Worm (Caenorhabditis elegans) whole organism, L4 larva: ENCODE measurements around the gene cex-1.

ENCODE experiments used
- D1046.2 ChIP-seq: fragments of 200-800 bp; sonication (Bioruptor generic); IDR thresholded peaks from 2 replicates; pipeline ENCODE4 v1.3.6; 2022; ENCODE audit warnings: missing genetic modification characterization, missing compliant biosample characterization
- F26F4.8 ChIP-seq: fragments of 200-800 bp; sonication (Bioruptor generic); conservative IDR thresholded peaks from 2 replicates; pipeline ENCODE4 v1.3.6; 2022; ENCODE audit warnings: missing genetic modification characterization, missing compliant biosample characterization
- F49E8.2 ChIP-seq: sonication (generic microtip); optimal IDR thresholded peaks from 2 replicates; lab custom pipeline; 2016; ENCODE audit warnings: missing compliant biosample characterization, mild to moderate bottlenecking, missing genetic modification characterization, borderline replicate concordance
- T26A8.4 ChIP-seq: fragments of 200-800 bp; sonication (Bioruptor generic); IDR thresholded peaks from 2 replicates; pipeline ENCODE4 v1.3.6; 2022; ENCODE audit warnings: missing genetic modification characterization, missing compliant biosample characterization
- Y105C5A.15 ChIP-seq: fragments of 200-800 bp; sonication (Bioruptor generic); IDR thresholded peaks from 2 replicates; pipeline ENCODE4 v1.3.6; 2022; ENCODE audit warnings: missing genetic modification characterization, missing compliant biosample characterization
- Y48G9A.11 ChIP-seq: fragments of 200-800 bp; sonication (Bioruptor generic); IDR thresholded peaks from 2 replicates; pipeline ENCODE4 v1.3.6; 2022; ENCODE audit warnings: missing genetic modification reagents, missing genetic modification characterization, missing compliant biosample characterization
- Y5F2A.4 ChIP-seq: fragments of 200-800 bp; sonication (Bioruptor generic); optimal IDR thresholded peaks from 2 replicates; lab custom pipeline; 2018; ENCODE audit warnings: mild to moderate bottlenecking, missing genetic modification characterization, missing compliant biosample characterization
- ZK337.2 ChIP-seq: fragments of 200-800 bp; sonication (Bioruptor generic); IDR thresholded peaks from 2 replicates; pipeline ENCODE4 v1.3.6; 2022; ENCODE audit warnings: missing genetic modification reagents, missing genetic modification characterization, missing compliant biosample characterization
- aly-2 ChIP-seq: sonication (generic microtip); optimal IDR thresholded peaks from 2 replicates; lab custom pipeline; 2018; ENCODE audit warnings: missing biosample characterization, missing genetic modification characterization
- ama-1 ChIP-seq: fragments of 150-350 bp; optimal IDR thresholded peaks from 2 replicates; lab custom pipeline; 2014; ENCODE audit warnings: inconsistent platforms, mixed read lengths
- arid-1 ChIP-seq: fragments of 200-800 bp; sonication (Bioruptor generic); conservative IDR thresholded peaks from 2 replicates; pipeline ENCODE4 v1.3.6; 2022; ENCODE audit warnings: missing genetic modification reagents, missing genetic modification characterization, missing compliant biosample characterization
- attf-4 ChIP-seq: sonication (generic microtip); optimal IDR thresholded peaks from 3 replicates; lab custom pipeline; 2017; ENCODE audit warnings: missing biosample characterization, missing genetic modification characterization
- ceh-28 ChIP-seq: fragments of 150-350 bp; optimal IDR thresholded peaks from 2 replicates; lab custom pipeline; 2014; ENCODE audit warnings: missing biosample characterization, missing genetic modification reagents, missing genetic modification characterization
- ceh-32 ChIP-seq: sonication (generic microtip); optimal IDR thresholded peaks from 2 replicates; lab custom pipeline; 2016; ENCODE audit warnings: mild to moderate bottlenecking, missing genetic modification characterization, missing compliant biosample characterization; ENCODE audit not compliant: poor library complexity
- ceh-82 ChIP-seq: sonication (generic microtip); optimal IDR thresholded peaks from 2 replicates; lab custom pipeline; 2017; ENCODE audit warnings: missing biosample characterization, missing genetic modification characterization
- ces-1 ChIP-seq: fragments of 150-350 bp; sonication (generic microtip); optimal IDR thresholded peaks from 4 replicates; lab custom pipeline; 2014; ENCODE audit warnings: missing biosample characterization, missing genetic modification reagents, missing genetic modification characterization
- cey-2 ChIP-seq: sonication (generic microtip); optimal IDR thresholded peaks from 3 replicates; lab custom pipeline; 2017; ENCODE audit warnings: missing genetic modification characterization, mild to moderate bottlenecking, missing compliant biosample characterization, antibody characterized with exemption, borderline replicate concordance; ENCODE audit not compliant: insufficient read depth
- ctbp-1 ChIP-seq: fragments of 200-800 bp; sonication (Bioruptor generic); IDR thresholded peaks from 2 replicates; pipeline ENCODE4 v1.3.6; 2022; ENCODE audit warnings: missing genetic modification reagents, missing genetic modification characterization, missing compliant biosample characterization
- daf-12 ChIP-seq: fragments of 150-350 bp; optimal IDR thresholded peaks from 2 replicates; lab custom pipeline; 2014; ENCODE audit warnings: missing biosample characterization, missing genetic modification reagents, missing genetic modification characterization
- daf-16 ChIP-seq, 3 experiments: sonication (generic microtip); optimal IDR thresholded peaks; 2 replicates each; lab custom pipeline; 2016 to 2017; ENCODE audit warnings: missing genetic modification characterization in 3 of 3, missing genetic modification reagents in 3 of 3, mild to moderate bottlenecking in 2 of 3, missing compliant biosample characterization in 2 of 3, missing biosample characterization in 1 of 3, moderate library complexity in 1 of 3
- dmd-6 ChIP-seq: fragments of 200-800 bp; sonication (Bioruptor generic); IDR thresholded peaks from 2 replicates; pipeline ENCODE4 v1.3.6; 2022; ENCODE audit warnings: missing genetic modification reagents, missing genetic modification characterization, missing compliant biosample characterization
- dmd-8 ChIP-seq: fragments of 200-800 bp; sonication (Bioruptor generic); IDR thresholded peaks from 2 replicates; pipeline ENCODE4 v1.3.6; 2022; ENCODE audit warnings: missing genetic modification characterization, missing compliant biosample characterization
- dmd-9 ChIP-seq: fragments of 200-800 bp; sonication (Bioruptor generic); IDR thresholded peaks from 2 replicates; pipeline ENCODE4 v1.3.6; 2022; ENCODE audit warnings: missing genetic modification reagents, missing genetic modification characterization, missing compliant biosample characterization
- egl-27 ChIP-seq: sonication (generic microtip); optimal IDR thresholded peaks from 3 replicates; lab custom pipeline; 2017; ENCODE audit warnings: missing biosample characterization, missing genetic modification reagents, missing genetic modification characterization
- egl-43 ChIP-seq: fragments of 200-800 bp; sonication (Bioruptor generic); IDR thresholded peaks from 2 replicates; pipeline ENCODE4 v1.3.6; 2022; ENCODE audit warnings: missing genetic modification reagents, missing genetic modification characterization, missing compliant biosample characterization
- fos-1 ChIP-seq: fragments of 150-350 bp; optimal IDR thresholded peaks from 2 replicates; lab custom pipeline; 2014; ENCODE audit warnings: missing biosample characterization, missing genetic modification characterization
- hif-1 ChIP-seq, 2 experiments: sonication (generic microtip); optimal IDR thresholded peaks; 2 replicates each; lab custom pipeline; 2016 to 2017; ENCODE audit warnings: missing compliant biosample characterization in 2 of 2, missing genetic modification characterization in 2 of 2, missing genetic modification reagents in 2 of 2, missing genotype in 2 of 2, mild to moderate bottlenecking in 1 of 2
- hlh-30 ChIP-seq: sonication (generic microtip); optimal IDR thresholded peaks from 2 replicates; lab custom pipeline; 2017; ENCODE audit warnings: antibody characterized with exemption, mild to moderate bottlenecking, missing genetic modification characterization, missing compliant biosample characterization; ENCODE audit not compliant: insufficient read depth
- hmg-1.1 ChIP-seq: fragments of 200-800 bp; sonication (Bioruptor generic); IDR thresholded peaks from 2 replicates; pipeline ENCODE4 v1.3.6; 2022; ENCODE audit warnings: missing genetic modification reagents, missing genetic modification characterization, missing compliant biosample characterization
- jun-1 ChIP-seq: fragments of 150-350 bp; optimal IDR thresholded peaks from 2 replicates; lab custom pipeline; 2014; ENCODE audit warnings: missing biosample characterization, missing genetic modification reagents, missing genetic modification characterization
- lim-7 ChIP-seq: fragments of 200-800 bp; sonication (Bioruptor generic); IDR thresholded peaks from 2 replicates; pipeline ENCODE4 v1.3.6; 2022; ENCODE audit warnings: missing genetic modification characterization, missing compliant biosample characterization
- lin-1 ChIP-seq: fragments of 200-800 bp; sonication (Bioruptor generic); IDR thresholded peaks from 2 replicates; pipeline ENCODE4 v1.3.6; 2022; ENCODE audit warnings: missing genetic modification reagents, missing genetic modification characterization, missing compliant biosample characterization
- lin-39 ChIP-seq: fragments of 150-350 bp; optimal IDR thresholded peaks from 2 replicates; lab custom pipeline; 2014; ENCODE audit warnings: missing biosample characterization, missing genetic modification reagents, missing genetic modification characterization
- madf-5 ChIP-seq, 2 experiments: fragments of 200-800 bp; sonication (Bioruptor generic); IDR thresholded peaks; 2 replicates each; pipeline ENCODE4 v1.3.6; 2022; ENCODE audit warnings: missing compliant biosample characterization in 2 of 2, missing genetic modification characterization in 2 of 2
- mes-2 ChIP-seq: sonication (generic microtip); optimal IDR thresholded peaks from 2 replicates; lab custom pipeline; 2016; ENCODE audit warnings: missing genotype, mild to moderate bottlenecking, missing genetic modification characterization, missing compliant biosample characterization; ENCODE audit not compliant: poor library complexity, severe bottlenecking
- mxl-3 ChIP-seq: fragments of 200-800 bp; sonication (Bioruptor generic); optimal IDR thresholded peaks from 2 replicates; lab custom pipeline; 2018; ENCODE audit warnings: mild to moderate bottlenecking, missing genetic modification characterization, missing compliant biosample characterization
- nhr-102 ChIP-seq: sonication (generic microtip); optimal IDR thresholded peaks from 2 replicates; lab custom pipeline; 2016; ENCODE audit warnings: mild to moderate bottlenecking, missing genetic modification characterization, moderate library complexity, missing compliant biosample characterization
- nhr-42 ChIP-seq: fragments of 200-800 bp; sonication (Bioruptor generic); IDR thresholded peaks from 2 replicates; pipeline ENCODE4 v1.3.6; 2022; ENCODE audit warnings: missing genetic modification characterization, missing compliant biosample characterization
- nhr-48 ChIP-seq: sonication (generic microtip); optimal IDR thresholded peaks from 2 replicates; lab custom pipeline; 2016; ENCODE audit warnings: mild to moderate bottlenecking, missing genetic modification characterization, missing compliant biosample characterization
- nhr-77 ChIP-seq: fragments of 150-350 bp; optimal IDR thresholded peaks from 2 replicates; lab custom pipeline; 2014; ENCODE audit warnings: missing biosample characterization, missing genetic modification characterization
- pha-4 ChIP-seq, 2 experiments: fragments of 150-350 bp in 1 of 2; fragments of 200-800 bp in 1 of 2; sonication (Bioruptor generic) in 1 of 2; IDR thresholded peaks in 1 of 2; optimal IDR thresholded peaks in 1 of 2; 2 replicates each; pipeline versions ENCODE4 v1.3.6 to Lab custom; 2014 to 2022; ENCODE audit warnings: missing genetic modification characterization in 2 of 2, missing genetic modification reagents in 2 of 2, missing biosample characterization in 1 of 2, missing compliant biosample characterization in 1 of 2
- saeg-2 ChIP-seq: fragments of 200-800 bp; sonication (Bioruptor generic); IDR thresholded peaks from 2 replicates; pipeline ENCODE4 v1.3.6; 2022; ENCODE audit warnings: missing genetic modification reagents, missing genetic modification characterization, missing compliant biosample characterization
- snpc-1.2 ChIP-seq: fragments of 200-800 bp; sonication (Bioruptor generic); IDR thresholded peaks from 2 replicates; pipeline ENCODE4 v1.3.6; 2022; ENCODE audit warnings: missing genetic modification reagents, missing genetic modification characterization, missing compliant biosample characterization
- tag-97 ChIP-seq: fragments of 200-800 bp; sonication (Bioruptor generic); IDR thresholded peaks from 2 replicates; pipeline ENCODE4 v1.3.6; 2022; ENCODE audit warnings: missing genetic modification characterization, missing compliant biosample characterization
- tra-1 ChIP-seq: fragments of 200-800 bp; sonication (Bioruptor generic); IDR thresholded peaks from 2 replicates; pipeline ENCODE4 v1.3.6; 2022; ENCODE audit warnings: missing genetic modification reagents, missing genetic modification characterization, missing compliant biosample characterization
- unc-39 ChIP-seq: sonication (generic microtip); optimal IDR thresholded peaks from 2 replicates; lab custom pipeline; 2017; ENCODE audit warnings: missing biosample characterization, missing genetic modification characterization
- vab-7 ChIP-seq: fragments of 200-800 bp; sonication (Bioruptor generic); IDR thresholded peaks from 2 replicates; pipeline ENCODE4 v1.3.6; 2022; ENCODE audit warnings: missing genetic modification reagents, missing genetic modification characterization, missing compliant biosample characterization
- zag-1 ChIP-seq: fragments of 150-350 bp; optimal IDR thresholded peaks from 2 replicates; lab custom pipeline; 2014; ENCODE audit warnings: missing biosample characterization, missing genetic modification characterization
- zfp-3 ChIP-seq: fragments of 200-800 bp; sonication (Bioruptor generic); conservative IDR thresholded peaks from 2 replicates; pipeline ENCODE4 v1.3.6; 2022; ENCODE audit warnings: missing genetic modification reagents, missing genetic modification characterization, missing compliant biosample characterization
- ztf-11 ChIP-seq: fragments of 150-350 bp; optimal IDR thresholded peaks from 2 replicates; lab custom pipeline; 2014; ENCODE audit warnings: missing biosample characterization, missing genetic modification characterization

The cex-1 gene

DNA sequence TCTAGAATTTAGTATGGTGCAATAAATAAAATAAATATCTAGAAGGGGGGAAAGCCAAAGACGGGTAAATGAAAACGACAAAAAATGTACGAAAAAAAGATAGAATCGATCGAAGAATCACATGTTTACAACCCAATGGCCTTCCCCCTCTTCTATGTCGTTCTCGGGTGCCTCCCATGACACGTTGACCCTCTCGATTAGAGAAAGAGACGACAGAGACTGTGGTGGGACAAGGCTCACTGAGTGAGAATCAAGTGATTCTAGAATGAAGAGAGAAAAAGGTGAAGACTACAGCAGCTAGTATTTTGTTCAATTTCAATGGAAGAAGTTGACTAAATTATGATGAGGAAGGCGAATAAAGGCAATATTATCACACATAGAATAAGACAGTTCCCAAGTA lies 21.4 kb upstream of the cex-1 start (continued):
- TF ChIP-seq snpc-1.2 (GFP tag; lab: Robert Waterston, UW): no peak
- no peak for TF ChIP-seq attf-4 (tag; lab: Kevin White, UChicago)
- no peak for TF ChIP-seq lin-1
- TF ChIP-seq ces-1 (GFP tag; lab: Kevin White, UChicago): no peak
- TF ChIP-seq jun-1 (tag; lab: Kevin White, UChicago): no peak
- no peak for TF ChIP-seq cey-2 (tag; lab: Kevin White, UChicago)
- no peak for TF ChIP-seq saeg-2 (GFP tag; lab: Robert Waterston, UW)
- TF ChIP-seq D1046.2 (GFP tag; lab: Robert Waterston, UW): no peak
- no peak for TF ChIP-seq ceh-32 (tag; lab: Kevin White, UChicago)
- no peak for TF ChIP-seq tra-1
- TF ChIP-seq dmd-6: peak; percentile 38; the same call in 1 of the 2 replicates
- no peak for TF ChIP-seq aly-2 (tag; lab: Kevin White, UChicago)
- TF ChIP-seq hlh-30 (tag; lab: Kevin White, UChicago): peak; percentile 97
- TF ChIP-seq nhr-42 (GFP tag; lab: Robert Waterston, UW): no peak
- TF ChIP-seq dmd-8 (GFP tag; lab: Robert Waterston, UW): no peak
- no peak for TF ChIP-seq Y48G9A.11 (GFP tag; lab: Robert Waterston, UW)
- TF ChIP-seq lim-7 (GFP tag; lab: Robert Waterston, UW): no peak
- TF ChIP-seq fos-1: no peak
- no peak for TF ChIP-seq ztf-11 (tag; lab: Kevin White, UChicago)
- no peak for TF ChIP-seq Y5F2A.4 (GFP tag; lab: Kevin White, UChicago)
- no peak for TF ChIP-seq egl-27 (tag; lab: Kevin White, UChicago)
- peak; percentile 38 for TF ChIP-seq nhr-48 (tag; lab: Kevin White, UChicago)
- TF ChIP-seq tag-97: no peak
- no peak for TF ChIP-seq nhr-102
- TF ChIP-seq F26F4.8 (GFP tag; lab: Robert Waterston, UW): no peak
- TF ChIP-seq ama-1: no peak
- TF ChIP-seq zfp-3 (GFP tag; lab: Robert Waterston, UW): no peak
- TF ChIP-seq F49E8.2: no peak
- peak; percentile 41 for TF ChIP-seq mes-2
- TF ChIP-seq Y105C5A.15 (GFP tag; lab: Robert Waterston, UW): no peak
- TF ChIP-seq vab-7 (GFP tag; lab: Robert Waterston, UW): no peak
- no peak for TF ChIP-seq hmg-1.1 (GFP tag; lab: Robert Waterston, UW)
- TF ChIP-seq daf-16 (GFP tag; optimal IDR thresholded peaks at IDR 0.05; lab: Kevin White, UChicago): no peak
- peak; percentile 63 for TF ChIP-seq daf-16 (tag; optimal IDR thresholded peaks at IDR 0.05; lab: Kevin White, UChicago)
- TF ChIP-seq lin-39 (tag; lab: Kevin White, UChicago): no peak
- no peak for TF ChIP-seq unc-39
- no peak for TF ChIP-seq dmd-9 (GFP tag; lab: Robert Waterston, UW)
- no peak for TF ChIP-seq zag-1
- TF ChIP-seq T26A8.4 (GFP tag; lab: Robert Waterston, UW): no peak
- TF ChIP-seq nhr-77 (tag; lab: Kevin White, UChicago): peak; percentile 63
- TF ChIP-seq ctbp-1: no peak
- peak; percentile 58 for TF ChIP-seq mxl-3 (GFP tag; lab: Kevin White, UChicago)
- no peak for TF ChIP-seq madf-5 (GFP tag; IDR thresholded peaks at IDR 0.05; lab: Robert Waterston, UW)
- TF ChIP-seq ZK337.2 (GFP tag; lab: Robert Waterston, UW): no peak
- no peak for TF ChIP-seq ceh-82 (tag; lab: Kevin White, UChicago)
- TF ChIP-seq daf-12 (tag; lab: Kevin White, UChicago): no peak
- peak; percentile 55 for TF ChIP-seq pha-4 (GFP tag; IDR thresholded peaks at IDR 0.05; lab: Robert Waterston, UW)
- TF ChIP-seq pha-4 (tag; optimal IDR thresholded peaks at IDR 0.05; lab: Kevin White, UChicago): peak; percentile 76
- TF ChIP-seq egl-43 (GFP tag; lab: Robert Waterston, UW): no peak
- TF ChIP-seq ceh-28 (tag; lab: Kevin White, UChicago): no peak
- TF ChIP-seq hif-1 (tag; optimal IDR thresholded peaks at IDR 0.05; lab: Kevin White, UChicago): peak in 1 of 2 experiments; percentile 36
- TF ChIP-seq arid-1 (GFP tag; lab: Robert Waterston, UW): no peak
